Fruit fly (Drosophila melanogaster): ENCODE measurements around the gene CG33642.

Gene CG33642

DNA sequence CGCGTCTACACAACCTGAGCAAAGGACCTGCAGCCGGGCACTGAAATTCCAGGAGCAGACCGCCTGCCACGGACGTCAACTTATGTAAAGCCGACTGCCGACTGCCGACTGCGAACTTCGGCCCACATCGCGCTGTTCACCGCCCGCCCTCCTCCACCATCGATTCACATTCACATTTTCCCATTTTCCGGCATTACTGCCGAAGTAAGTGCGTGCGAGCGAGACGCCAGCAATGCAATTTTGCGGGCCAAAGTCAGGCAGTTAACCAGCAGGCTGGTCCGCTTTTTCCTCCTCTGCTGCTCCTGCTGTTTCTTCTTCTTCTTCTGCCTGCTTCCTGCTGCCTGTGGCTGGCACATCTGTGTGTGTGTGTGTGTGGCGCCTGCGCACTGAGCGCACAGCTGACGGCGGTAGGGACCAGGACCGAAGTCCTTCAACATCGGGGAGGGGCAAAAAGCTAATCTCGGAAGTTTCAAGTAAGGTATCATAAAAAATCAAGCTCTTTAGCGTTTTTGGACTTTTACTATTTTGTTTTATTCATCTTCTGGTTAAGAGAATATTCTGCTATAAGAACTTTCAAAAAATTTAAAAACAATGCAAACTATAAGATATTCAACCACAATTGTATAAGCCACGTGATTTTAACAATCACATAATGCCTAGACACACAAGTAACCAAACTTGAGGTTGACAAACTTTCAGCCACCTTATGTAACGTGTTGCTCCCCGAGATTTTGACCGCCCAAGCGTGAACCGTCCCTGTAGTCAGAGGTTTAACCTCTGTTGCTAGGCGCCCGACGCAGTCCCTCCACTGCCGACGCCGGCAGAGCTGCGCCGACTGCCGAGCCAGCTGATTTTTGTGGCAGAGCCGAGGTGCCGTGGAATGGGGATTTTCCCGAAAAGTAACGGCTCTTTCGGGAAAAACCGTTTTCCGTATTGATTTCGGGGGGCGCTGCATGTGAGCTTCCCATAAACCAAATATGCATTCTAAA, 18.3 kb downstream of the CG33642 start (continued):
- peak in 1 of 2 experiments; percentile 72 for TF ChIP-seq Dfd (GFP tag; optimal IDR thresholded peaks at IDR 0.05)
- peak; percentile 82 for TF ChIP-seq crol (GFP tag; IDR thresholded peaks at IDR 0.05)
- peak; percentile 37 for TF ChIP-seq bcd (GFP tag; optimal IDR thresholded peaks at IDR 0.05)
- TF ChIP-seq E2f2 (GFP tag; IDR thresholded peaks at IDR 0.05), result no peak
- no peak for TF ChIP-seq CG34224 (GFP tag; IDR thresholded peaks at IDR 0.05; ENCODE audit: partially characterized antibody)
- no peak for TF ChIP-seq CG3838 (GFP tag; optimal IDR thresholded peaks at IDR 0.05)
- no peak for TF ChIP-seq Tbp (GFP tag; optimal IDR thresholded peaks at IDR 0.05)
- TF ChIP-seq ind (GFP tag; optimal IDR thresholded peaks at IDR 0.05), result peak; percentile 48
- no peak for TF ChIP-seq CG10431 (GFP tag; optimal IDR thresholded peaks at IDR 0.05)
- TF ChIP-seq crc (GFP tag; optimal IDR thresholded peaks at IDR 0.05), result no peak
- peak; percentile 45 to 48 for TF ChIP-seq tll (GFP tag; optimal IDR thresholded peaks at IDR 0.05)
- no peak for TF ChIP-seq ash1 (GFP tag; optimal IDR thresholded peaks at IDR 0.05)
- TF ChIP-seq CG10267 (tag; optimal IDR thresholded peaks at IDR 0.05), result peak; percentile 15
- TF ChIP-seq CG17829 (tag; optimal IDR thresholded peaks at IDR 0.05), result peak; percentile 12
- no peak for TF ChIP-seq CG14050 (GFP tag; IDR thresholded peaks at IDR 0.05)
- TF ChIP-seq pho (GFP tag; optimal IDR thresholded peaks at IDR 0.05), result peak; percentile 62
- no peak for TF ChIP-seq CG4854 (GFP tag; optimal IDR thresholded peaks at IDR 0.05)
- TF ChIP-seq Nf-YA (GFP tag; IDR thresholded peaks at IDR 0.05), result no peak
- TF ChIP-seq dysf (GFP tag; IDR thresholded peaks at IDR 0.05), result peak; percentile 64; the same call in 2 of the 3 replicates
- peak; percentile 12 for TF ChIP-seq CG2116 (GFP tag; optimal IDR thresholded peaks at IDR 0.05)
- no peak for TF ChIP-seq C15 (GFP tag; IDR thresholded peaks at IDR 0.05)
- TF ChIP-seq CG7786 (GFP tag; optimal IDR thresholded peaks at IDR 0.05), result peak; percentile 76
- TF ChIP-seq Ets65A (GFP tag), result peak; percentile 79
- TF ChIP-seq CG12155 (GFP tag; optimal IDR thresholded peaks at IDR 0.05), result peak; percentile 26
- peak; percentile 32 for TF ChIP-seq CG18476 (GFP tag; optimal IDR thresholded peaks at IDR 0.05)
- TF ChIP-seq lov (optimal IDR thresholded peaks at IDR 0.05), result no peak
- 0 out of 3 replicates have a peak, but pooled peaks have one; percentile 36 for TF ChIP-seq lov (GFP tag; IDR thresholded peaks at IDR 0.05)
- peak; percentile 63 for TF ChIP-seq caup (GFP tag; optimal IDR thresholded peaks at IDR 0.05; ENCODE audit: severe bottlenecking)
- TF ChIP-seq pfk (GFP tag; optimal IDR thresholded peaks at IDR 0.05), result no peak
- no peak for TF ChIP-seq CG4617 (GFP tag; optimal IDR thresholded peaks at IDR 0.05; ENCODE audit: borderline replicate concordance)
- TF ChIP-seq btn (GFP tag; optimal IDR thresholded peaks at IDR 0.05), result no peak
- no peak for TF ChIP-seq peb (GFP tag; IDR thresholded peaks at IDR 0.05)
- TF ChIP-seq CG13624 (GFP tag; optimal IDR thresholded peaks at IDR 0.05), result peak; percentile 57
- peak; percentile 60; the same call in 1 of the 3 replicates for TF ChIP-seq Opbp (GFP tag; IDR thresholded peaks at IDR 0.05; ENCODE audit: partially characterized antibody)
- TF ChIP-seq CG3163 (GFP tag; optimal IDR thresholded peaks at IDR 0.05), result peak; percentile 21
- TF ChIP-seq CG2202 (tag; optimal IDR thresholded peaks at IDR 0.05), result no peak
- no peak for TF ChIP-seq CG12219 (GFP tag; optimal IDR thresholded peaks at IDR 0.05)
- TF ChIP-seq Bdp1 (GFP tag; optimal IDR thresholded peaks at IDR 0.05), result no peak
- TF ChIP-seq Taf1 (GFP tag; IDR thresholded peaks at IDR 0.05), result no peak
- no peak for TF ChIP-seq CG8281 (tag; optimal IDR thresholded peaks at IDR 0.05)
- TF ChIP-seq CG3065 (GFP tag; optimal IDR thresholded peaks at IDR 0.05), result no peak
- 0 out of 2 replicates have a peak, but pooled peaks have one; percentile 38 for TF ChIP-seq ranshi (GFP tag; IDR thresholded peaks at IDR 0.05)
- TF ChIP-seq zf30C (GFP tag; optimal IDR thresholded peaks at IDR 0.05), result no peak
- no peak for TF ChIP-seq tap (tag; optimal IDR thresholded peaks at IDR 0.05)
- TF ChIP-seq chinmo (GFP tag; IDR thresholded peaks at IDR 0.05; ENCODE audit: partially characterized antibody), result peak; percentile 59; the same call in 1 of the 4 replicates
- 0 out of 2 replicates have a peak, but pooled peaks have one; percentile 12 for TF ChIP-seq Drgx (GFP tag; IDR thresholded peaks at IDR 0.05)
- peak; percentile 21 for TF ChIP-seq B-H2 (GFP tag; optimal IDR thresholded peaks at IDR 0.05)
- peak; percentile 52 for TF ChIP-seq CG1233 (GFP tag; optimal IDR thresholded peaks at IDR 0.05)
- peak; percentile 54 for TF ChIP-seq maf-S (GFP tag; optimal IDR thresholded peaks at IDR 0.05)

Measured in whole organism, embryonic.